Fruit fly (Drosophila melanogaster) ovary, adult (tissue): ENCODE measurements around the gene Cyp313a2.

Source experiments
- CG17801 ChIP-seq: fragments of 200-800 bp; optimal IDR thresholded peaks from 2 replicates; lab custom pipeline; 2019; ENCODE audit warnings: missing biosample characterization, mild to moderate bottlenecking, missing genetic modification characterization, moderate library complexity; ENCODE audit not compliant: partially characterized antibody

Cyp313a2 gene

dm6 chr3R:12236804-12237203 lies at the start of gene Cyp313a2:
Gene Cyp313a2, minus strand, starts transcription at chr3R:12236904.
- no peak for TF ChIP-seq CG17801

dm6 chr3R:12285589-12285988 lies 48.9 kb upstream of the Cyp313a2 start:
- no peak for TF ChIP-seq CG17801

DNA sequence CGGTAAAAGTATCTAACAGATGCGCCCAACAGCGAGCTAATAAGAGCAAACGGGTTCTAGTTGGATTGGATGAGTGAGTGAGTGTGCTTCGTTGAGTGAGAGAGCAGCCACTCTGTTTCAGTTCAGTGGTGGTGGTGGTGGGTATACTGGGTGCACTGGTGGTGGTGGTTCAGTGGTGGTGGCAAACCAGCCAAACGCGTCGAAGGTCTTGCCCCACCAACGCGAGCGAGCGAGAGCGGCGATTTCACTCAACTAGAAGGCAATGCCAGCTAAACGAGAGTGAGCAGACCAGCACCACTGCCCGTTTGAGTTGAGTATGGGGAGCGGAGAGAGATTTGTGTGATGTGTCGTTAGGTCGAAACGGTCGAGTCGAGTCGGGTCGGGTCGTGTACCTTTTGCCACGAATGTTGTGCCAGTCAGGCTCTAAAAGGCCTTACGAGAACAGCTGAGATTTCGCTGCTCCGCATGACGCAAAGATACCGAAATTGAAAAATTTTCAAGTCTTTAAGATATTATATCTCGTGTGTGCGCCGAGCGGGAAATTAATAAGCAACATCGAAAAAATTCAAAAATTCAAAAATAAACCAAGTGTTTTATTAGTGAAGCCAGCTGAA lies 44.1 kb upstream of the Cyp313a2 start:
- TF ChIP-seq CG17801 = no peak

DNA sequence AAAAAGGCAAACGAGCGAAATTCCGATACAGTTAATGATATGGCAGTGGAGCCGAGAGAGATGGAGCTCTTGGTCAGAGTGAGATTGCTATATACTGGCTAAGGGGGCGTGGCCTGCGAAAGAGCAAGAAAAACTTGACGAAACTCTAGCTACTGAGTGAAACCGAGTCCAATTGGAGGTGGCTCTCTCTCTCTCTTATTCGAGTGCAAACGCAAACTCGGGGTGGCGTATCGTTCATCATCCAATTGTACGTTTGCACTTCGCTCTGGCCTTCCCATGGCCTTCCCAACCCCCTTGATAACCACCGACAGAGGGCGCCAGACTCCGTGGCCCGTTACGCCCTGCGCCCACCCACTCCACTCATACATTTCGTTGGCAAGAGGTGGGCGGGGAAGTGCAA lies 42.3 kb upstream of the Cyp313a2 start:
- TF ChIP-seq CG17801 = no peak

DNA sequence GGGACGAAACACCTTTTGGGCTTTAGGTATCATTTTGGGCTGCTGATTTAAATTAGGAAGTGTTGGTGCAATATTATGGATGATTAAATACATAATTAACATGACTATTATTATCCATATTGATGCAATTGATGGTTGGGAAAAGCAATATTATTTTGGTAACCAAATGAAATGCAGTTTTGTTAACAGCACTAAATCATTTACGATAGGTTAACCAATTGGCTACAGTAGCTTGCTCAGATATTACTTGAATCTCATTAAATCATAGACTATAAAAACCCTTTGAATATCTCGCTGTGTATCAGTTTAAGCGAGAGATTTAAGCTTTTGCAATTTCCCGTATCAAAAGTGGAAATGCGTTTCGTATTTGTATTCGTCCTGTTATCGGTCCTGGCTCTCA lies 36.1 kb upstream of the Cyp313a2 start, which contains the start of gene Sfp87B:
Gene Sfp87B, plus strand, starts transcription at position 301 of the 400 bp plus-strand sequence.
- no peak for TF ChIP-seq CG17801

- no peak for TF ChIP-seq CG17801
These were observed 33.9 kb upstream of the Cyp313a2 start, which contains the start of gene CG17738 for dm6 chr3R:12270590-12270989. Gene CG17738, plus strand, starts transcription at chr3R:12270890.

- TF ChIP-seq CG17801 = no peak
These were observed 33.2 kb upstream of the Cyp313a2 start for dm6 chr3R:12269889-12270403.

DNA sequence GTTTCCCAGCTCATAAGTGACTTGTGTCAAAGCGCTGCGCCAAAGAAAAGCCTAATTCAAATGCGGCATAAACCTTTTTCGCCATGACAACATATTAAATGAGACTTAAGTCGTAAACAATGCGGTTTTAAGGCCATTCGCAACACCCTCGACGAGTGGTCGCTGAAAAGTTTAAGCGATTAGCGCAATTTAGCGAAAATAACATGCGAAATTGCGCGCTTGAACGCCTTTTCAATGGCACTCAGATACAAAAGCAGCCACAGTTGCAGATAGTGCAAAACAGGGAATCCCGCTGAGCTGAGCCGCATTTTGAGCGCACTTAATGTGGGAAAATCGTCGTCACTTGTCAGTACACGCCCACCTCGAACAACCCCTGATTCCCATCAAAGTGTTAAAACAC lies 24.0 kb upstream of the Cyp313a2 start, which contains the start of gene CG44038:
Gene CG44038, plus strand, starts transcription at position 301 of the 400 bp plus-strand sequence.
- no peak for TF ChIP-seq CG17801

DNA sequence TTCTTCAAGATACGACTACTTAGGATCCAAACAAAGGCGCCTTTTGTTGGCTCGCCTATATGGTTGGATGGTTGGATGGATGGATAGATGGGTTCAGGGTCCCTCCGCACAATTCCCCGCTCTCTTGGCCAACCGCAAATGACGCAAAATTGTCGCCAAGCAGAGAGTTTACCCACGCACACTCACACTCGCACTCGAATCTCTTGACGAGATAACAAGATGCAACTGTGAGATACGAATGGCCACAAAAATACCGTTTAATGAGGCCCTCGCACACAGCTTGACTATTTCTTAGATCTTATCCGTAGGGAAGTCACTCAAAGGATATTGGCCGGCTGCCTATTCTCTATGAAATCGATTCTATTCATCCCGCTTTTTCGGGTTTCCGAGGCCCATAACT lies 23.1 kb upstream of the Cyp313a2 start:
- no peak for TF ChIP-seq CG17801

DNA sequence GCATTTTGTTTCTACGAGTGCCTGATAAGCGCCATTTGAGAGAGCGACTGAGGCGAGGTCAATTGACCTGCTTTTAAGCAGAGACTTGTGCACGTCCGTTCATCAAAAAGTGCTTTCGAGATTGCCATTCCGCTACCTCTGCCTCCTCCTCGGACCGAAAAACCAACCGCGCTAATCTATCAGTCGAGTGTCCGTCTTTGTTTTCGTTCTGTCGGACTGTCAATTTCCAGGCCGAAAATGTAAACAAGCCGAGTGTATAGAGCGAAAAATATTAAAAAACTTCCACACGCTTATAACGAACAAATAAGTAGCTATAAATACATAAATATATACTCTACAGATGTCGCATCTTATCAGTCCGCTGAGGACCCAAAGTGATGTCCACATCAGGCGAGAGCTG lies 22.3 kb upstream of the Cyp313a2 start:
- no peak for TF ChIP-seq CG17801

DNA sequence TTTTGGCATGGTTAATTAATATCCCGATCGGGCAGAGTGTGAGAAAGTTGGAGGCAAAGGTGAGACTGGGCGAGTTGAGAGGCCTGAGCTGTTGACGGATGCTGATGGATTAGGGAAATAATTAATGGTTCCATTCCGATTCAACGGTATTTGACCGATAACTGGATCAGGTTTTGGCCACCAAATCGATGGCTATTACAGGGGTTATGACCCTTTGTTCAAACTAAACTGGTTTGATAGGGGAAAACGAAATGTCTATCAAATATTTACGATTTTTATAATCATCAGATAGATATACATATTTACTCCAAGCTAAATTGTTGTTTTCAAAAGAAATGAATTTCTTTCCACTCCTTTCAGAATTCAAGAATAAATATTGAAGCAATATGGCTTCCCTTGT lies 21.7 kb upstream of the Cyp313a2 start, which contains the start of the genes CG44037 and svp:
Gene CG44037, plus strand, starts transcription at position 301 of the 400 bp plus-strand sequence.
Gene svp, plus strand, starts transcription at position 301 of the 400 bp plus-strand sequence.
- TF ChIP-seq CG17801 = no peak

- TF ChIP-seq CG17801 = no peak
These were observed 17.2 kb upstream of the Cyp313a2 start, which contains the start of gene CG3942 for dm6 chr3R:12253887-12254286. Gene CG3942, plus strand, starts transcription at chr3R:12254187.

dm6 chr3R:12252457-12253065 lies 15.9 kb upstream of the Cyp313a2 start:
- TF ChIP-seq CG17801 = no peak

DNA sequence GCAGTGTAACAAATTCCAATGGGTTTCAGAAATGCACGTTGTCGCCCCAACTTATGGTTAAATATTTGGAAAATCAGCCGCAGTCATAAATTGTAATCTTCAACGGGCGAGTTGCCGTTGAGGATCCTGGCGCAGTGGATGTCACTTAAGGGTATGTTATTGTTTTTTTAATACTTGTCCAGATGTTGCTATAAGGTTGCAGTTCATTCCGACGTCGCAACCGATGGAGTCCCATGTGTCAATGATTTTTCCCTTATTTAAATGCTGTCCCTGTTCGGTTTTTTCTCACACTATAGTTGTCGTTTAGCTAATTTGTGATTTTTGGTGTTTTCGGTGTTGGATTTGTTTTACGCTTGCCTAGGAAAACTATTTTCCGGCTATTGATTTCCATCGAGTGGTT lies 14.8 kb upstream of the Cyp313a2 start:
- no peak for TF ChIP-seq CG17801

DNA sequence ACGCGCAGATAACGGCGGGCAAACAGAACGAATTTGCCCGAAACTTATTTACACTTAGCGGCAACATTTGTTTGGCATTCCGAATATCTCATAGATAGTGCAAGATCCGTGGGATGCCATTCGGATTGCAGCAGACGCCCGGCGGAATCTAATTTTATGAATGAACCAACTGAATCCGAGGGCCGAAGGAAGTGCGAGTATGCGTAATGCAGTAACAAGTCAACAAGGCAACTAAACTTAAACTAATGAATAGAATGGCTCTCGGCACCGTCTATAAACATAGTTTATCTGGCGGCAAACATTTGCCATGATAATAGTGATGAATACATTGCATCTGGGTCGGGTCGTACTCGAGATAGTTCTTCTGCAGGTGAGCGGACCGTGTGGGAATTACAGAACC lies 13.5 kb upstream of the Cyp313a2 start:
- TF ChIP-seq CG17801 = no peak

dm6 chr3R:12248243-12248642 lies 11.5 kb upstream of the Cyp313a2 start:
- TF ChIP-seq CG17801 = no peak

DNA sequence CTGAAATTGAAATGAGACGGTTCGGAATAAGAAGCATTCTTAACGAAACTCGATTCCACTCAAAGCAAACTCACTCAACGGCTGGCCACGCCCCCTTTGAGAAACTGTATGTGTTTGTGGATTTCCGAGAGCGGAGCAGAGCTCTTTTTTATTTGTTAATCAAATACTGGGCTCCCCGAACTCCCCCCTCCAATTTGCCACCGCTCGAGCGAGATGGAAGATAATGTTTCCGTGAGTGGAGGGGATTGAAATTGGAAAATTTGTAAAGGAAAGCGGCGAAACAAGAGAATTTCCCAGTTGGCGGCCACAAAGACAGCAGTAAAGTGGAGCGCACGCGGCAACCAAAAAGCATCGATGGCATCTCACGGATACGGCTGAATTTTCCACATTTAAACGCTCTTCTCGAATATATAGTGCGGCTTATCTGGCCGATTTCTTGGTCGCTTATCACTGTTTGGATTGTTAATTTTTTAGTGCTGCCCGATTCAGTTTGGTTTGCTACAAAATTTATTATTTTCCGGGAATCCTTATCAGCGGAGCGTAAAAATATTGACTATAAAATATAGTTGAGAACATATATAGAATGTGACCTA lies 7.9 kb upstream of the Cyp313a2 start:
- TF ChIP-seq CG17801 = no peak
